Worm (Caenorhabditis elegans) whole organism, L3 larva: Measurements from ENCODE around the gene mev-1.

Experiments used
- R02D3.7 ChIP-seq: fragments of 150-350 bp; optimal IDR thresholded peaks from 2 replicates; lab custom pipeline; 2014; ENCODE audit warnings: missing biosample characterization, missing genetic modification characterization
- aly-2 ChIP-seq: fragments of 150-350 bp; optimal IDR thresholded peaks from 2 replicates; lab custom pipeline; 2014; ENCODE audit warnings: missing biosample characterization, missing genetic modification characterization
- ama-1 ChIP-seq: fragments of 150-350 bp; optimal IDR thresholded peaks from 2 replicates; lab custom pipeline; 2018
- ceh-28 ChIP-seq: fragments of 150-350 bp; optimal IDR thresholded peaks from 2 replicates; lab custom pipeline; 2014; ENCODE audit warnings: missing biosample characterization, missing genetic modification reagents, missing genetic modification characterization
- ceh-9 ChIP-seq: sonication (generic microtip); optimal IDR thresholded peaks from 2 replicates; lab custom pipeline; 2018; ENCODE audit warnings: missing biosample characterization, missing genetic modification characterization
- daf-12 ChIP-seq: fragments of 150-350 bp; optimal IDR thresholded peaks from 2 replicates; lab custom pipeline; 2014; ENCODE audit warnings: missing biosample characterization, missing genetic modification reagents, missing genetic modification characterization
- egl-27 ChIP-seq: sonication (generic microtip); optimal IDR thresholded peaks from 4 replicates; lab custom pipeline; 2017; ENCODE audit warnings: missing biosample characterization, missing genetic modification reagents, missing genetic modification characterization
- egl-5 ChIP-seq: fragments of 150-350 bp; optimal IDR thresholded peaks from 2 replicates; lab custom pipeline; 2017; ENCODE audit warnings: missing biosample characterization, missing genetic modification reagents, missing genetic modification characterization, inconsistent platforms
- elt-1 ChIP-seq: fragments of 150-350 bp; optimal IDR thresholded peaks from 2 replicates; lab custom pipeline; 2014; ENCODE audit warnings: missing biosample characterization, missing genetic modification characterization
- elt-2 ChIP-seq: sonication (generic microtip); optimal IDR thresholded peaks from 2 replicates; lab custom pipeline; 2016; ENCODE audit warnings: missing genetic modification reagents, mild to moderate bottlenecking, missing genetic modification characterization, missing compliant biosample characterization
- elt-3 ChIP-seq, 3 experiments: fragments of 150-350 bp in 1 of 3; sonication (generic microtip) in 2 of 3; optimal IDR thresholded peaks; 2 replicates in 2 of 3; 4 replicates in 1 of 3; lab custom pipeline; 2014 to 2017; ENCODE audit warnings: missing biosample characterization in 3 of 3, missing genetic modification characterization in 3 of 3
- eor-1 ChIP-seq, 2 experiments: fragments of 150-350 bp; optimal IDR thresholded peaks; 2 replicates each; lab custom pipeline; 2014 to 2018; ENCODE audit warnings: missing biosample characterization in 2 of 2, missing genetic modification characterization in 2 of 2
- fkh-10 ChIP-seq: sonication (generic microtip); optimal IDR thresholded peaks from 2 replicates; lab custom pipeline; 2017; ENCODE audit warnings: missing biosample characterization, missing genetic modification reagents, missing genetic modification characterization
- fkh-2 ChIP-seq: fragments of 150-350 bp; optimal IDR thresholded peaks from 2 replicates; lab custom pipeline; 2014; ENCODE audit warnings: missing biosample characterization, missing genetic modification reagents, missing genetic modification characterization
- fos-1 ChIP-seq: fragments of 150-350 bp; optimal IDR thresholded peaks from 2 replicates; lab custom pipeline; 2014; ENCODE audit warnings: missing biosample characterization, missing genetic modification characterization
- hmg-11 ChIP-seq: sonication (generic microtip); optimal IDR thresholded peaks from 2 replicates; lab custom pipeline; 2016; ENCODE audit warnings: missing genetic modification characterization, missing compliant biosample characterization
- jun-1 ChIP-seq: fragments of 150-350 bp; optimal IDR thresholded peaks from 2 replicates; lab custom pipeline; 2014; ENCODE audit warnings: missing biosample characterization, missing genetic modification reagents, missing genetic modification characterization
- lin-39 ChIP-seq: fragments of 150-350 bp; optimal IDR thresholded peaks from 2 replicates; lab custom pipeline; 2018; ENCODE audit warnings: missing biosample characterization, missing genetic modification reagents, missing genetic modification characterization
- lsy-12 ChIP-seq: sonication (generic microtip); optimal IDR thresholded peaks from 2 replicates; lab custom pipeline; 2016; ENCODE audit warnings: mild to moderate bottlenecking, missing genetic modification characterization, missing compliant biosample characterization
- nfya-1 ChIP-seq: sonication (generic microtip); optimal IDR thresholded peaks from 2 replicates; lab custom pipeline; 2017; ENCODE audit warnings: missing genetic modification characterization, mild to moderate bottlenecking, missing compliant biosample characterization, antibody characterized with exemption, moderate library complexity; ENCODE audit not compliant: insufficient read depth
- nhr-11 ChIP-seq: fragments of 150-350 bp; optimal IDR thresholded peaks from 2 replicates; lab custom pipeline; 2014; ENCODE audit warnings: missing biosample characterization, missing genetic modification characterization
- nhr-12 ChIP-seq: fragments of 150-350 bp; optimal IDR thresholded peaks from 2 replicates; lab custom pipeline; 2014; ENCODE audit warnings: missing biosample characterization, missing genetic modification characterization
- nhr-23 ChIP-seq: fragments of 150-350 bp; optimal IDR thresholded peaks from 2 replicates; lab custom pipeline; 2014; ENCODE audit warnings: missing biosample characterization, missing genetic modification reagents, missing genetic modification characterization
- nhr-25 ChIP-seq: sonication (generic microtip); optimal IDR thresholded peaks from 2 replicates; lab custom pipeline; 2017; ENCODE audit warnings: missing biosample characterization, missing genetic modification characterization
- nhr-28 ChIP-seq: fragments of 150-350 bp; optimal IDR thresholded peaks from 2 replicates; lab custom pipeline; 2014; ENCODE audit warnings: missing biosample characterization, missing genetic modification characterization
- nhr-43 ChIP-seq: sonication (generic microtip); optimal IDR thresholded peaks from 2 replicates; lab custom pipeline; 2016; ENCODE audit warnings: mild to moderate bottlenecking, missing genetic modification characterization, missing compliant biosample characterization; ENCODE audit not compliant: poor library complexity, severe bottlenecking
- nhr-67 ChIP-seq: fragments of 150-350 bp; optimal IDR thresholded peaks from 2 replicates; lab custom pipeline; 2014; ENCODE audit warnings: missing biosample characterization, missing genetic modification characterization
- nhr-76 ChIP-seq: fragments of 150-350 bp; sonication (generic microtip); optimal IDR thresholded peaks from 5 replicates; lab custom pipeline; 2014; ENCODE audit warnings: missing biosample characterization, missing genetic modification characterization
- pha-4 ChIP-seq: fragments of 150-350 bp; optimal IDR thresholded peaks from 2 replicates; lab custom pipeline; 2014; ENCODE audit warnings: missing biosample characterization, missing genetic modification reagents, missing genetic modification characterization
- pqm-1 ChIP-seq: fragments of 150-350 bp; optimal IDR thresholded peaks from 2 replicates; lab custom pipeline; 2017; ENCODE audit warnings: missing biosample characterization, missing genetic modification characterization, inconsistent platforms
- sea-2 ChIP-seq: fragments of 150-350 bp; sonication (generic microtip); optimal IDR thresholded peaks from 4 replicates; lab custom pipeline; 2014; ENCODE audit warnings: missing biosample characterization, missing genetic modification reagents, missing genetic modification characterization
- skn-1 ChIP-seq: fragments of 150-350 bp; optimal IDR thresholded peaks from 2 replicates; lab custom pipeline; 2014; ENCODE audit warnings: missing biosample characterization, missing genetic modification characterization
- snpc-4 ChIP-seq: fragments of 150-350 bp; optimal IDR thresholded peaks from 2 replicates; lab custom pipeline; 2014; ENCODE audit warnings: missing biosample characterization, missing genetic modification characterization
- tbx-2 ChIP-seq: sonication (generic microtip); optimal IDR thresholded peaks from 2 replicates; lab custom pipeline; 2016; ENCODE audit warnings: mild to moderate bottlenecking, missing genetic modification characterization, missing compliant biosample characterization
- unc-62 ChIP-seq: fragments of 150-350 bp; sonication (generic microtip); optimal IDR thresholded peaks from 4 replicates; lab custom pipeline; 2014; ENCODE audit warnings: missing biosample characterization, missing genetic modification reagents, missing genetic modification characterization
- ztf-11 ChIP-seq: fragments of 150-350 bp; optimal IDR thresholded peaks from 2 replicates; lab custom pipeline; 2014; ENCODE audit warnings: missing biosample characterization, missing genetic modification characterization
- ztf-4 ChIP-seq: fragments of 150-350 bp; optimal IDR thresholded peaks from 2 replicates; lab custom pipeline; 2014; ENCODE audit warnings: missing biosample characterization, missing genetic modification characterization

Gene mev-1

DNA sequence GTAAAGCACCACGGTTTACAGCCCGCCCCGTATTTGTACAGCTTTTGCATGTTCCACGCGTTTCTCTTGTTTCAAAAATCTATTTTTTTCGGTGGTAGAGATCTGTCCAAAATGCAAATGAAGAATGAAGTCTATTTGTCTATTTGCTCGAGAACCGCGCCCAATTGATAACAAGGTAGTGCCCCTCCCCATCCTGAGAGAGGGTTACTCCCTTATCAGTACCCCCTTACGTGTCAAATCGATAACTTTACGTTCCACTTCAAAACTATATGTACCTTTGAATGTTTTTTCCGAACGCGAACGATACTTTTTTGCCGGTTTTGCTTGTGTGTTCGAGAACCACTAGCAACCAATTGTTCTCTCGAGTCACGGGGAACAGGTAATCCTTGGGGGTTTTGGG is 42.0 kb downstream of the mev-1 start:
- TF ChIP-seq elt-2 (peak; percentile 78), R02D3.7 (tag; lab: Kevin White, UChicago) (no peak), pha-4 (peak; percentile 8), nhr-23 (tag; lab: Kevin White, UChicago) (no peak), aly-2 (tag; lab: Kevin White, UChicago) (no peak), nhr-28 (tag; lab: Kevin White, UChicago) (no peak), fkh-2 (no peak), jun-1 (tag; lab: Kevin White, UChicago) (no peak), nhr-43 (no peak), unc-62 (GFP tag; lab: Kevin White, UChicago) (no peak), hmg-11 (tag; lab: Kevin White, UChicago) (no peak), ceh-28 (tag; lab: Kevin White, UChicago) (no peak), elt-1 (tag; lab: Kevin White, UChicago) (no peak), daf-12 (tag; lab: Kevin White, UChicago) (no peak), nhr-12 (tag; lab: Kevin White, UChicago) (no peak)

DNA sequence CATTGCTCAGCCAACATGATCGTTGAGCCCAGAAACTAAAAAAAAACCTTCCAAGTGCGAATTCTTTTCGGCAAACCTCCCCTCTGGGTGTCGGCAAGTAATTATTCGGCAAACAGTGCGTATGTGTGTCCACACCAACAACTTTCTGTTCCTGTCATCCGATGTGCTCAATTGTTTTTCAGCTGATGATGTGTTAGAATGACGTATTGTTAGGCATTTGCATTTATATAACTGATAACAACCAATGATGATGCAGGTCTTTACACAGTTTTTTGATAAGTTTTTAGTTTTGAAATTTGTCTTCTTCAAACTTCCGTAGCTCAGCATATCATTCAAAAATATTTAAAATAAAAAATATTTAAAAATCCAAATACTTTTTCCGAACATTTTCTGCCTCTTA is 44.8 kb downstream of the mev-1 start:
- no peak for TF ChIP-seq elt-1 (tag; lab: Kevin White, UChicago)
- TF ChIP-seq fos-1 (tag; lab: Kevin White, UChicago) = no peak
- no peak for TF ChIP-seq R02D3.7 (tag; lab: Kevin White, UChicago)
- no peak for TF ChIP-seq nhr-67 (tag; lab: Kevin White, UChicago)
- TF ChIP-seq nhr-25 (tag; lab: Kevin White, UChicago) = no peak
- peak; percentile 53 for TF ChIP-seq elt-2
- no peak for TF ChIP-seq tbx-2
- TF ChIP-seq unc-62 (GFP tag; lab: Kevin White, UChicago) = no peak
- TF ChIP-seq sea-2 (GFP tag; lab: Kevin White, UChicago) = no peak
- TF ChIP-seq fkh-10 (GFP tag; lab: Kevin White, UChicago) = no peak
- TF ChIP-seq ztf-11 (tag; lab: Kevin White, UChicago) = no peak
- TF ChIP-seq jun-1 (tag; lab: Kevin White, UChicago) = peak; percentile 13
- TF ChIP-seq lin-39 (tag; lab: Kevin White, UChicago) = no peak
- TF ChIP-seq ztf-4 = no peak
- peak; percentile 61 for TF ChIP-seq pqm-1 (tag; lab: Kevin White, UChicago)
- TF ChIP-seq pha-4 = peak; percentile 38
- no peak for TF ChIP-seq snpc-4 (tag; lab: Kevin White, UChicago)
- no peak for TF ChIP-seq nfya-1 (tag; lab: Kevin White, UChicago)
- TF ChIP-seq aly-2 (tag; lab: Kevin White, UChicago) = no peak

ce11 chrIII:10379632-10380031 is 45.6 kb downstream of the mev-1 start:
- no peak for TF ChIP-seq unc-62 (GFP tag; lab: Kevin White, UChicago)
- TF ChIP-seq skn-1 (tag; lab: Kevin White, UChicago) = no peak
- TF ChIP-seq ceh-9 = no peak
- TF ChIP-seq ztf-11 (tag; lab: Kevin White, UChicago) = no peak
- TF ChIP-seq snpc-4 (tag; lab: Kevin White, UChicago) = no peak
- no peak for TF ChIP-seq eor-1 (tag; optimal IDR thresholded peaks at IDR 0.05; lab: Kevin White, UChicago)
- no peak for TF ChIP-seq ztf-4
- no peak for TF ChIP-seq nhr-12 (tag; lab: Kevin White, UChicago)
- no peak for TF ChIP-seq elt-3 (tag; optimal IDR thresholded peaks at IDR 0.05; lab: Kevin White, UChicago)
- no peak for TF ChIP-seq hmg-11 (tag; lab: Kevin White, UChicago)
- no peak for TF ChIP-seq nhr-11 (tag; lab: Kevin White, UChicago)
- TF ChIP-seq ama-1 = no peak
- no peak for TF ChIP-seq nhr-76
- no peak for TF ChIP-seq egl-5 (tag; lab: Kevin White, UChicago)

ce11 chrIII:10380640-10381039 is 46.6 kb downstream of the mev-1 start:
- TF ChIP-seq nfya-1 (tag; lab: Kevin White, UChicago) (peak; percentile 41), nhr-76 (no peak), ztf-11 (tag; lab: Kevin White, UChicago) (no peak), lsy-12 (tag; lab: Kevin White, UChicago) (no peak), egl-27 (tag; lab: Kevin White, UChicago) (no peak), elt-2 (no peak), hmg-11 (tag; lab: Kevin White, UChicago) (peak; percentile 51), nhr-28 (tag; lab: Kevin White, UChicago) (no peak), lin-39 (tag; lab: Kevin White, UChicago) (no peak), elt-1 (tag; lab: Kevin White, UChicago) (no peak), pha-4 (no peak)
